Worm (Caenorhabditis elegans) whole organism, L3 larva: Measurements from ENCODE around the gene cope-1.

Source experiments
- R02D3.7 ChIP-seq: fragments of 150-350 bp; optimal IDR thresholded peaks from 2 replicates; lab custom pipeline; 2014; ENCODE audit warnings: missing biosample characterization, missing genetic modification characterization
- ama-1 ChIP-seq: fragments of 150-350 bp; optimal IDR thresholded peaks from 2 replicates; lab custom pipeline; 2018
- ceh-16 ChIP-seq: sonication (generic microtip); optimal IDR thresholded peaks from 2 replicates; lab custom pipeline; 2017; ENCODE audit warnings: missing biosample characterization, missing genetic modification characterization
- ceh-28 ChIP-seq: fragments of 150-350 bp; optimal IDR thresholded peaks from 2 replicates; lab custom pipeline; 2014; ENCODE audit warnings: missing biosample characterization, missing genetic modification reagents, missing genetic modification characterization
- ceh-9 ChIP-seq: sonication (generic microtip); optimal IDR thresholded peaks from 2 replicates; lab custom pipeline; 2018; ENCODE audit warnings: missing biosample characterization, missing genetic modification characterization
- daf-12 ChIP-seq: fragments of 150-350 bp; optimal IDR thresholded peaks from 2 replicates; lab custom pipeline; 2014; ENCODE audit warnings: missing biosample characterization, missing genetic modification reagents, missing genetic modification characterization
- egl-27 ChIP-seq: sonication (generic microtip); optimal IDR thresholded peaks from 4 replicates; lab custom pipeline; 2017; ENCODE audit warnings: missing biosample characterization, missing genetic modification reagents, missing genetic modification characterization
- elt-2 ChIP-seq: sonication (generic microtip); optimal IDR thresholded peaks from 2 replicates; lab custom pipeline; 2016; ENCODE audit warnings: missing genetic modification reagents, mild to moderate bottlenecking, missing genetic modification characterization, missing compliant biosample characterization
- elt-3 ChIP-seq, 3 experiments: fragments of 150-350 bp in 1 of 3; sonication (generic microtip) in 2 of 3; optimal IDR thresholded peaks; 2 replicates in 2 of 3; 4 replicates in 1 of 3; lab custom pipeline; 2014 to 2017; ENCODE audit warnings: missing biosample characterization in 3 of 3, missing genetic modification characterization in 3 of 3
- fkh-10 ChIP-seq: sonication (generic microtip); optimal IDR thresholded peaks from 2 replicates; lab custom pipeline; 2017; ENCODE audit warnings: missing biosample characterization, missing genetic modification reagents, missing genetic modification characterization
- fkh-2 ChIP-seq: fragments of 150-350 bp; optimal IDR thresholded peaks from 2 replicates; lab custom pipeline; 2014; ENCODE audit warnings: missing biosample characterization, missing genetic modification reagents, missing genetic modification characterization
- fos-1 ChIP-seq: fragments of 150-350 bp; optimal IDR thresholded peaks from 2 replicates; lab custom pipeline; 2014; ENCODE audit warnings: missing biosample characterization, missing genetic modification characterization
- hmg-11 ChIP-seq: sonication (generic microtip); optimal IDR thresholded peaks from 2 replicates; lab custom pipeline; 2016; ENCODE audit warnings: missing genetic modification characterization, missing compliant biosample characterization
- jun-1 ChIP-seq: fragments of 150-350 bp; optimal IDR thresholded peaks from 2 replicates; lab custom pipeline; 2014; ENCODE audit warnings: missing biosample characterization, missing genetic modification reagents, missing genetic modification characterization
- lin-15B ChIP-seq: fragments of 150-350 bp; optimal IDR thresholded peaks from 2 replicates; lab custom pipeline; 2014; ENCODE audit warnings: missing biosample characterization, missing genetic modification characterization
- lsy-12 ChIP-seq: sonication (generic microtip); optimal IDR thresholded peaks from 2 replicates; lab custom pipeline; 2016; ENCODE audit warnings: mild to moderate bottlenecking, missing genetic modification characterization, missing compliant biosample characterization
- mdl-1 ChIP-seq: fragments of 150-350 bp; optimal IDR thresholded peaks from 2 replicates; lab custom pipeline; 2014; ENCODE audit warnings: missing biosample characterization, missing genetic modification characterization
- mml-1 ChIP-seq: fragments of 150-350 bp; sonication (generic microtip); optimal IDR thresholded peaks from 3 replicates; lab custom pipeline; 2014; ENCODE audit warnings: missing biosample characterization, missing genetic modification characterization
- nhr-11 ChIP-seq: fragments of 150-350 bp; optimal IDR thresholded peaks from 2 replicates; lab custom pipeline; 2014; ENCODE audit warnings: missing biosample characterization, missing genetic modification characterization
- nhr-12 ChIP-seq: fragments of 150-350 bp; optimal IDR thresholded peaks from 2 replicates; lab custom pipeline; 2014; ENCODE audit warnings: missing biosample characterization, missing genetic modification characterization
- nhr-23 ChIP-seq: fragments of 150-350 bp; optimal IDR thresholded peaks from 2 replicates; lab custom pipeline; 2014; ENCODE audit warnings: missing biosample characterization, missing genetic modification reagents, missing genetic modification characterization
- nhr-237 ChIP-seq: fragments of 150-350 bp; optimal IDR thresholded peaks from 2 replicates; lab custom pipeline; 2014; ENCODE audit warnings: missing biosample characterization, missing genetic modification characterization
- nhr-25 ChIP-seq: sonication (generic microtip); optimal IDR thresholded peaks from 2 replicates; lab custom pipeline; 2017; ENCODE audit warnings: missing biosample characterization, missing genetic modification characterization
- nhr-28 ChIP-seq: fragments of 150-350 bp; optimal IDR thresholded peaks from 2 replicates; lab custom pipeline; 2014; ENCODE audit warnings: missing biosample characterization, missing genetic modification characterization
- nhr-43 ChIP-seq: sonication (generic microtip); optimal IDR thresholded peaks from 2 replicates; lab custom pipeline; 2016; ENCODE audit warnings: mild to moderate bottlenecking, missing genetic modification characterization, missing compliant biosample characterization; ENCODE audit not compliant: poor library complexity, severe bottlenecking
- nhr-76 ChIP-seq: fragments of 150-350 bp; sonication (generic microtip); optimal IDR thresholded peaks from 5 replicates; lab custom pipeline; 2014; ENCODE audit warnings: missing biosample characterization, missing genetic modification characterization
- nhr-77 ChIP-seq: fragments of 150-350 bp; optimal IDR thresholded peaks from 2 replicates; lab custom pipeline; 2014; ENCODE audit warnings: missing biosample characterization, missing genetic modification characterization
- pha-4 ChIP-seq: fragments of 150-350 bp; optimal IDR thresholded peaks from 2 replicates; lab custom pipeline; 2014; ENCODE audit warnings: missing biosample characterization, missing genetic modification reagents, missing genetic modification characterization
- pqm-1 ChIP-seq: fragments of 150-350 bp; optimal IDR thresholded peaks from 2 replicates; lab custom pipeline; 2017; ENCODE audit warnings: missing biosample characterization, missing genetic modification characterization, inconsistent platforms
- sea-2 ChIP-seq: fragments of 150-350 bp; sonication (generic microtip); optimal IDR thresholded peaks from 4 replicates; lab custom pipeline; 2014; ENCODE audit warnings: missing biosample characterization, missing genetic modification reagents, missing genetic modification characterization
- skn-1 ChIP-seq: fragments of 150-350 bp; optimal IDR thresholded peaks from 2 replicates; lab custom pipeline; 2014; ENCODE audit warnings: missing biosample characterization, missing genetic modification characterization
- snpc-4 ChIP-seq: fragments of 150-350 bp; optimal IDR thresholded peaks from 2 replicates; lab custom pipeline; 2014; ENCODE audit warnings: missing biosample characterization, missing genetic modification characterization
- unc-39 ChIP-seq: sonication (generic microtip); optimal IDR thresholded peaks from 4 replicates; lab custom pipeline; 2017; ENCODE audit warnings: missing biosample characterization, missing genetic modification characterization
- zag-1 ChIP-seq: fragments of 150-350 bp; optimal IDR thresholded peaks from 2 replicates; lab custom pipeline; 2014; ENCODE audit warnings: missing biosample characterization, missing genetic modification characterization

Gene cope-1

ce11 chrIII:13389078-13389477, 37.0 kb upstream of the cope-1 start, which contains the start of gene T03F6.3:
Gene T03F6.3, plus strand, starts transcription at chrIII:13389395.
- TF ChIP-seq zag-1 (tag; lab: Kevin White, UChicago), result no peak
- no peak for TF ChIP-seq nhr-28 (tag; lab: Kevin White, UChicago)
- no peak for TF ChIP-seq fos-1 (tag; lab: Kevin White, UChicago)
- TF ChIP-seq skn-1 (tag; lab: Kevin White, UChicago), result no peak
- TF ChIP-seq daf-12 (tag; lab: Kevin White, UChicago), result no peak
- no peak for TF ChIP-seq sea-2 (GFP tag; lab: Kevin White, UChicago)
- no peak for TF ChIP-seq pha-4 (tag; lab: Kevin White, UChicago)
- no peak for TF ChIP-seq nhr-23 (tag; lab: Kevin White, UChicago)
- no peak for TF ChIP-seq fkh-2 (tag; lab: Kevin White, UChicago)
- TF ChIP-seq lin-15B (tag; lab: Kevin White, UChicago), result no peak
- no peak for TF ChIP-seq unc-39 (tag; lab: Kevin White, UChicago)
- no peak for TF ChIP-seq elt-2 (tag; lab: Kevin White, UChicago)
- no peak for TF ChIP-seq egl-27
- no peak for TF ChIP-seq jun-1
- TF ChIP-seq nhr-12, result no peak
- no peak for TF ChIP-seq ama-1
- TF ChIP-seq nhr-77, result no peak
- TF ChIP-seq nhr-11 (tag; lab: Kevin White, UChicago), result no peak
- no peak for TF ChIP-seq snpc-4
- no peak for TF ChIP-seq nhr-43 (tag; lab: Kevin White, UChicago)
- TF ChIP-seq, all 47 proteins: peak for 0

- no peak for TF ChIP-seq egl-27
- no peak for TF ChIP-seq sea-2 (GFP tag; lab: Kevin White, UChicago)
- TF ChIP-seq ceh-28 (tag; lab: Kevin White, UChicago), result no peak
- TF ChIP-seq nhr-23 (tag; lab: Kevin White, UChicago), result no peak
- no peak for TF ChIP-seq ceh-16
- no peak for TF ChIP-seq hmg-11 (tag; lab: Kevin White, UChicago)
- no peak for TF ChIP-seq nhr-76 (tag; lab: Kevin White, UChicago)
Observed at ce11 chrIII:13390789-13391188, 35.3 kb upstream of the cope-1 start.

- TF ChIP-seq ceh-28 (tag; lab: Kevin White, UChicago) (no peak), skn-1 (tag; lab: Kevin White, UChicago) (no peak), pqm-1 (tag; lab: Kevin White, UChicago) (no peak), daf-12 (tag; lab: Kevin White, UChicago) (no peak), elt-2 (tag; lab: Kevin White, UChicago) (no peak), lsy-12 (tag; lab: Kevin White, UChicago) (no peak), zag-1 (tag; lab: Kevin White, UChicago) (no peak), nhr-77 (no peak), mdl-1 (tag; lab: Kevin White, UChicago) (no peak), nhr-237 (tag; lab: Kevin White, UChicago) (no peak), R02D3.7 (tag; lab: Kevin White, UChicago) (no peak), nhr-25 (no peak), ama-1 (no peak), ceh-9 (tag; lab: Kevin White, UChicago) (no peak), nhr-76 (tag; lab: Kevin White, UChicago) (no peak), nhr-23 (tag; lab: Kevin White, UChicago) (no peak), nhr-11 (tag; lab: Kevin White, UChicago) (no peak), mml-1 (tag; lab: Kevin White, UChicago) (no peak), fkh-10 (GFP tag; lab: Kevin White, UChicago) (no peak), fos-1 (tag; lab: Kevin White, UChicago) (no peak)
Observed at ce11 chrIII:13393239-13393638, 32.8 kb upstream of the cope-1 start, which contains the start of gene dnj-17. Gene dnj-17, minus strand, starts transcription at chrIII:13393339.

ce11 chrIII:13393647-13394046, 32.4 kb upstream of the cope-1 start, which contains the start of gene qdpr-1:
Gene qdpr-1, plus strand, starts transcription at chrIII:13393910.
- TF ChIP-seq lsy-12 (tag; lab: Kevin White, UChicago) (no peak), nhr-25 (peak; percentile 33), elt-3 (tag; optimal IDR thresholded peaks at IDR 0.05; lab: Kevin White, UChicago) (peak in 1 of 3 experiments; percentile 37)

ce11 chrIII:13395262-13395661, 30.8 kb upstream of the cope-1 start, which contains the start of gene F11F1.1:
Gene F11F1.1, plus strand, starts transcription at chrIII:13395562.
- no peak for TF ChIP-seq nhr-237 (tag; lab: Kevin White, UChicago)
- TF ChIP-seq elt-2 (tag; lab: Kevin White, UChicago), result no peak
